Worm (Caenorhabditis elegans) whole organism, L4 larva: ENCODE results near the gene ostb-1.
A peak's percentile ranks its signal among the peaks of the same experiment; 100 is the strongest.

ENCODE experiments used
- R02D3.7 ChIP-seq: fragments of 150-350 bp; sonication (generic microtip); optimal IDR thresholded peaks from 3 replicates; lab custom pipeline; 2014; ENCODE audit warnings: missing biosample characterization, missing genetic modification characterization
- T20F7.1 ChIP-seq: fragments of 200-800 bp; sonication (Bioruptor generic); optimal IDR thresholded peaks from 2 replicates; lab custom pipeline; 2018; ENCODE audit warnings: mild to moderate bottlenecking, missing genetic modification characterization, missing compliant biosample characterization
- Y75B8A.6 ChIP-seq: fragments of 200-800 bp; sonication (Bioruptor generic); IDR thresholded peaks from 2 replicates; pipeline ENCODE4 v1.3.6; 2022; ENCODE audit warnings: missing genetic modification reagents, missing genetic modification characterization, missing compliant biosample characterization
- aha-1 ChIP-seq: fragments of 150-350 bp; peaks from one replicate; lab custom pipeline; 2014; ENCODE audit warnings: missing biosample characterization, missing genetic modification characterization
- ama-1 ChIP-seq: fragments of 150-350 bp; optimal IDR thresholded peaks from 2 replicates; lab custom pipeline; 2014; ENCODE audit warnings: inconsistent platforms, mixed read lengths
- arid-1 ChIP-seq: fragments of 200-800 bp; sonication (Bioruptor generic); conservative IDR thresholded peaks from 2 replicates; pipeline ENCODE4 v1.3.6; 2022; ENCODE audit warnings: missing genetic modification reagents, missing genetic modification characterization, missing compliant biosample characterization
- ceh-28 ChIP-seq: fragments of 150-350 bp; optimal IDR thresholded peaks from 2 replicates; lab custom pipeline; 2014; ENCODE audit warnings: missing biosample characterization, missing genetic modification reagents, missing genetic modification characterization
- ces-1 ChIP-seq: fragments of 150-350 bp; sonication (generic microtip); optimal IDR thresholded peaks from 4 replicates; lab custom pipeline; 2014; ENCODE audit warnings: missing biosample characterization, missing genetic modification reagents, missing genetic modification characterization
- daf-12 ChIP-seq: fragments of 150-350 bp; optimal IDR thresholded peaks from 2 replicates; lab custom pipeline; 2014; ENCODE audit warnings: missing biosample characterization, missing genetic modification reagents, missing genetic modification characterization
- dmd-9 ChIP-seq: fragments of 200-800 bp; sonication (Bioruptor generic); IDR thresholded peaks from 2 replicates; pipeline ENCODE4 v1.3.6; 2022; ENCODE audit warnings: missing genetic modification reagents, missing genetic modification characterization, missing compliant biosample characterization
- dpl-1 ChIP-seq: fragments of 150-350 bp; optimal IDR thresholded peaks from 2 replicates; lab custom pipeline; 2014; ENCODE audit warnings: missing biosample characterization, missing genetic modification reagents, missing genetic modification characterization
- egl-27 ChIP-seq: sonication (generic microtip); optimal IDR thresholded peaks from 3 replicates; lab custom pipeline; 2017; ENCODE audit warnings: missing biosample characterization, missing genetic modification reagents, missing genetic modification characterization
- fos-1 ChIP-seq: fragments of 150-350 bp; optimal IDR thresholded peaks from 2 replicates; lab custom pipeline; 2014; ENCODE audit warnings: missing biosample characterization, missing genetic modification characterization
- gei-8 ChIP-seq: fragments of 200-800 bp; sonication (Bioruptor generic); optimal IDR thresholded peaks from 2 replicates; lab custom pipeline; 2018; ENCODE audit warnings: mild to moderate bottlenecking, missing genetic modification characterization, missing compliant biosample characterization
- hif-1 ChIP-seq, 2 experiments: sonication (generic microtip); optimal IDR thresholded peaks; 2 replicates each; lab custom pipeline; 2016 to 2017; ENCODE audit warnings: missing compliant biosample characterization in 2 of 2, missing genetic modification characterization in 2 of 2, missing genetic modification reagents in 2 of 2, missing genotype in 2 of 2, mild to moderate bottlenecking in 1 of 2
- hlh-11 ChIP-seq: fragments of 200-800 bp; sonication (Bioruptor generic); optimal IDR thresholded peaks from 2 replicates; lab custom pipeline; 2018; ENCODE audit warnings: mild to moderate bottlenecking, missing genetic modification characterization, missing compliant biosample characterization
- hlh-30 ChIP-seq: sonication (generic microtip); optimal IDR thresholded peaks from 2 replicates; lab custom pipeline; 2017; ENCODE audit warnings: antibody characterized with exemption, mild to moderate bottlenecking, missing genetic modification characterization, missing compliant biosample characterization; ENCODE audit not compliant: insufficient read depth
- hmg-1.1 ChIP-seq: fragments of 200-800 bp; sonication (Bioruptor generic); IDR thresholded peaks from 2 replicates; pipeline ENCODE4 v1.3.6; 2022; ENCODE audit warnings: missing genetic modification reagents, missing genetic modification characterization, missing compliant biosample characterization
- lin-38 ChIP-seq: fragments of 200-800 bp; sonication (Bioruptor generic); IDR thresholded peaks from 2 replicates; pipeline ENCODE4 v1.3.6; 2022; ENCODE audit warnings: missing genetic modification reagents, missing genetic modification characterization, missing compliant biosample characterization
- lir-3 ChIP-seq: sonication (generic microtip); optimal IDR thresholded peaks from 2 replicates; lab custom pipeline; 2016; ENCODE audit warnings: mild to moderate bottlenecking, missing genetic modification characterization, missing compliant biosample characterization
- lsy-2 ChIP-seq, 2 experiments: fragments of 150-350 bp in 1 of 2; sonication (generic microtip) in 1 of 2; optimal IDR thresholded peaks; 2 replicates each; lab custom pipeline; 2014 to 2017; ENCODE audit warnings: missing biosample characterization in 2 of 2, missing genetic modification characterization in 2 of 2
- madf-9 ChIP-seq: fragments of 200-800 bp; sonication (Bioruptor generic); conservative IDR thresholded peaks from 2 replicates; pipeline ENCODE4 v1.3.6; 2022; ENCODE audit warnings: missing genetic modification reagents, missing genetic modification characterization, missing compliant biosample characterization
- mes-2 ChIP-seq: sonication (generic microtip); optimal IDR thresholded peaks from 2 replicates; lab custom pipeline; 2016; ENCODE audit warnings: missing genotype, mild to moderate bottlenecking, missing genetic modification characterization, missing compliant biosample characterization; ENCODE audit not compliant: poor library complexity, severe bottlenecking
- mxl-2 ChIP-seq: fragments of 200-800 bp; sonication (Bioruptor generic); conservative IDR thresholded peaks from 2 replicates; pipeline ENCODE4 v1.3.6; 2022; ENCODE audit warnings: missing genetic modification reagents, missing genetic modification characterization, missing compliant biosample characterization
- nhr-10 ChIP-seq: fragments of 150-350 bp; optimal IDR thresholded peaks from 2 replicates; lab custom pipeline; 2014; ENCODE audit warnings: missing biosample characterization, missing genetic modification characterization
- nhr-237 ChIP-seq: sonication (generic microtip); optimal IDR thresholded peaks from 2 replicates; lab custom pipeline; 2017; ENCODE audit warnings: missing biosample characterization, missing genetic modification characterization
- nhr-77 ChIP-seq: fragments of 150-350 bp; optimal IDR thresholded peaks from 2 replicates; lab custom pipeline; 2014; ENCODE audit warnings: missing biosample characterization, missing genetic modification characterization
- pqm-1 ChIP-seq: sonication (generic microtip); optimal IDR thresholded peaks from 2 replicates; lab custom pipeline; 2017; ENCODE audit warnings: missing biosample characterization, missing genetic modification characterization
- set-16 ChIP-seq: fragments of 200-800 bp; sonication (Bioruptor generic); IDR thresholded peaks from 2 replicates; pipeline ENCODE4 v1.3.6; 2022; ENCODE audit warnings: missing genetic modification reagents, missing genetic modification characterization, missing compliant biosample characterization
- snpc-1.2 ChIP-seq: fragments of 200-800 bp; sonication (Bioruptor generic); IDR thresholded peaks from 2 replicates; pipeline ENCODE4 v1.3.6; 2022; ENCODE audit warnings: missing genetic modification reagents, missing genetic modification characterization, missing compliant biosample characterization
- unc-130 ChIP-seq: sonication (generic microtip); optimal IDR thresholded peaks from 2 replicates; lab custom pipeline; 2016; ENCODE audit warnings: missing genetic modification reagents, missing genetic modification characterization, missing compliant biosample characterization
- unc-39 ChIP-seq: sonication (generic microtip); optimal IDR thresholded peaks from 2 replicates; lab custom pipeline; 2017; ENCODE audit warnings: missing biosample characterization, missing genetic modification characterization
- unc-62 ChIP-seq, 3 experiments: fragments of 150-350 bp in 1 of 3; sonication (generic microtip); optimal IDR thresholded peaks in 2 of 3; peaks in 1 of 3; 1 replicate in 1 of 3; 2 replicates in 2 of 3; lab custom pipeline; 2014 to 2017; ENCODE audit warnings: missing biosample characterization in 3 of 3, missing genetic modification characterization in 3 of 3, missing genetic modification reagents in 3 of 3, missing genotype in 1 of 3
- zag-1 ChIP-seq: fragments of 150-350 bp; optimal IDR thresholded peaks from 2 replicates; lab custom pipeline; 2014; ENCODE audit warnings: missing biosample characterization, missing genetic modification characterization
- zfp-3 ChIP-seq: fragments of 200-800 bp; sonication (Bioruptor generic); conservative IDR thresholded peaks from 2 replicates; pipeline ENCODE4 v1.3.6; 2022; ENCODE audit warnings: missing genetic modification reagents, missing genetic modification characterization, missing compliant biosample characterization
- ztf-7 ChIP-seq: fragments of 150-350 bp; optimal IDR thresholded peaks from 2 replicates; lab custom pipeline; 2014; ENCODE audit warnings: missing biosample characterization, missing genetic modification characterization

ostb-1 gene

ce11 chrII:7891869-7892615 is 27.7 kb downstream of the ostb-1 start (continued):
- TF ChIP-seq ztf-7 (tag; lab: Kevin White, UChicago) (no peak), dpl-1 (no peak), lin-38 (GFP tag; lab: Robert Waterston, UW) (no peak), hlh-11 (tag; lab: Kevin White, UChicago) (peak; percentile 28), hlh-30 (tag; lab: Kevin White, UChicago) (peak; percentile 51), zag-1 (tag; lab: Kevin White, UChicago) (no peak), ceh-28 (no peak), nhr-77 (tag; lab: Kevin White, UChicago) (peak; percentile 14), R02D3.7 (tag; lab: Kevin White, UChicago) (no peak), unc-62 (GFP tag; optimal IDR thresholded peaks at IDR 0.05 in 1 of 2; lab: Kevin White, UChicago) (peak in 1 of 2 experiments; percentile 24), unc-62 (tag; optimal IDR thresholded peaks at IDR 0.05; lab: Kevin White, UChicago) (no peak), lir-3 (tag; lab: Kevin White, UChicago) (no peak)

ce11 chrII:7892761-7893272 is 28.5 kb downstream of the ostb-1 start, which contains the start of gene ptc-1:
TSS of gene ptc-1 (plus strand) at chrII:7893222.
- TF ChIP-seq Y75B8A.6 (GFP tag; lab: Robert Waterston, UW) (no peak), lin-38 (GFP tag; lab: Robert Waterston, UW) (no peak; the same call in 1 of the 2 replicates), ces-1 (GFP tag; lab: Kevin White, UChicago) (no peak), unc-130 (GFP tag; lab: Kevin White, UChicago) (peak; percentile 25)

ce11 chrII:7893648-7894047 is 29.3 kb downstream of the ostb-1 start:
- TF ChIP-seq aha-1 (tag; lab: Kevin White, UChicago) (peak; percentile 78), hif-1 (tag; optimal IDR thresholded peaks at IDR 0.05; lab: Kevin White, UChicago) (no peak), gei-8 (GFP tag; lab: Kevin White, UChicago) (no peak), unc-62 (GFP tag; optimal IDR thresholded peaks at IDR 0.05 in 1 of 2; lab: Kevin White, UChicago) (peak in 1 of 2 experiments; percentile 68), unc-62 (tag; optimal IDR thresholded peaks at IDR 0.05; lab: Kevin White, UChicago) (no peak), daf-12 (no peak), ama-1 (no peak)

ce11 chrII:7895190-7895589 is 30.9 kb downstream of the ostb-1 start:
- no peak for TF ChIP-seq fos-1
- TF ChIP-seq nhr-10 = no peak
- TF ChIP-seq set-16 (GFP tag; lab: Robert Waterston, UW) = no peak
- TF ChIP-seq T20F7.1 (GFP tag; lab: Kevin White, UChicago) = peak; percentile 1
- 0 out of 2 replicates have a peak, but pooled peaks have one; percentile 36 for TF ChIP-seq madf-9 (GFP tag; lab: Robert Waterston, UW)
- peak in 1 of 2 experiments; percentile 0 for TF ChIP-seq lsy-2 (tag; optimal IDR thresholded peaks at IDR 0.05; lab: Kevin White, UChicago)
- TF ChIP-seq mxl-2 (GFP tag; lab: Robert Waterston, UW) = no peak
- TF ChIP-seq mes-2 = no peak
- peak; percentile 19 for TF ChIP-seq hlh-30 (tag; lab: Kevin White, UChicago)
- peak in 1 of 2 experiments; percentile 98 for TF ChIP-seq unc-62 (GFP tag; optimal IDR thresholded peaks at IDR 0.05 in 1 of 2; lab: Kevin White, UChicago)
- TF ChIP-seq unc-62 (tag; optimal IDR thresholded peaks at IDR 0.05; lab: Kevin White, UChicago) = no peak
- TF ChIP-seq egl-27 = no peak
- TF ChIP-seq, all 104 proteins: peak for 5

ce11 chrII:7900190-7900672 is 35.9 kb downstream of the ostb-1 start, which contains the start of gene rev-1:
TSS of gene rev-1 (plus strand) at chrII:7900622.
- TF ChIP-seq lin-38 (GFP tag; lab: Robert Waterston, UW) (0 out of 2 replicates have a peak, but pooled peaks have one; percentile 32), zfp-3 (GFP tag; lab: Robert Waterston, UW) (no peak), nhr-237 (no peak), ama-1 (peak; percentile 8), hmg-1.1 (no peak), unc-39 (tag; lab: Kevin White, UChicago) (no peak), pqm-1 (no peak), snpc-1.2 (no peak), dmd-9 (GFP tag; lab: Robert Waterston, UW) (no peak), unc-62 (GFP tag; optimal IDR thresholded peaks at IDR 0.05 in 1 of 2; lab: Kevin White, UChicago) (peak in 1 of 2 experiments; percentile 61), unc-62 (tag; optimal IDR thresholded peaks at IDR 0.05; lab: Kevin White, UChicago) (no peak), arid-1 (GFP tag; lab: Robert Waterston, UW) (0 out of 2 replicates have a peak, but pooled peaks have one; percentile 45)
